Fruit fly (Drosophila melanogaster) whole organism, wandering third instar larva: ENCODE measurements around the gene CG17982.

Experiments used
- CG32264 ChIP-seq: fragments of 200-800 bp; sonication (Bioruptor generic); optimal IDR thresholded peaks from 2 replicates; lab custom pipeline; 2016; ENCODE audit warnings: missing biosample characterization, missing genetic modification characterization
- CrebA ChIP-seq: fragments of 200-800 bp; sonication (Bioruptor generic); optimal IDR thresholded peaks from 2 replicates; lab custom pipeline; 2016; ENCODE audit warnings: missing biosample characterization, mild to moderate bottlenecking, missing genetic modification characterization, borderline replicate concordance
- Dif ChIP-seq: fragments of 200-275, 200-300 bp; sonication (Bioruptor generic); optimal IDR thresholded peaks from 2 replicates; lab custom pipeline; 2018; ENCODE audit warnings: missing biosample characterization, missing genetic modification characterization; ENCODE audit not compliant: partially characterized antibody
- Sp1 ChIP-seq: fragments of 200-800 bp; sonication (Bioruptor generic); optimal IDR thresholded peaks from 3 replicates; lab custom pipeline; 2019; ENCODE audit warnings: missing biosample characterization, mild to moderate bottlenecking, missing genetic modification characterization, moderate library complexity
- dsf ChIP-seq: sonication (Bioruptor generic); optimal IDR thresholded peaks from 2 replicates; lab custom pipeline; 2016; ENCODE audit warnings: missing biosample characterization, missing genetic modification characterization, borderline replicate concordance
- foxo ChIP-seq, 2 experiments: fragments of 200-800 bp; sonication (Bioruptor generic); optimal IDR thresholded peaks; 2 replicates in 1 of 2; 3 replicates in 1 of 2; lab custom pipeline; 2016 to 2017; ENCODE audit warnings: missing biosample characterization in 2 of 2, missing genetic modification characterization in 2 of 2
- h ChIP-seq: fragments of 200-800 bp; sonication (Bioruptor generic); optimal IDR thresholded peaks from 3 replicates; lab custom pipeline; 2016; ENCODE audit warnings: missing biosample characterization, mild to moderate bottlenecking, missing genetic modification characterization
- jim ChIP-seq: fragments of 175-275, 200-325 bp; sonication (Bioruptor generic); optimal IDR thresholded peaks from 2 replicates; lab custom pipeline; 2016; ENCODE audit warnings: missing biosample characterization, mild to moderate bottlenecking, missing genetic modification characterization
- pan ChIP-seq: fragments of >200 bp; optimal IDR thresholded peaks from 2 replicates; lab custom pipeline; 2017
- psq ChIP-seq: fragments of 200-800 bp; sonication (Bioruptor generic); optimal IDR thresholded peaks from 3 replicates; lab custom pipeline; 2017; ENCODE audit warnings: missing biosample characterization, mild to moderate bottlenecking, missing genetic modification characterization, moderate library complexity
- rgr ChIP-seq: fragments of 200-800 bp; sonication (Bioruptor generic); optimal IDR thresholded peaks from 3 replicates; lab custom pipeline; 2016; ENCODE audit warnings: missing biosample characterization, mild to moderate bottlenecking, missing genetic modification characterization
- sv ChIP-seq: fragments of 200-800 bp; sonication (Bioruptor generic); optimal IDR thresholded peaks from 3 replicates; lab custom pipeline; 2016; ENCODE audit warnings: missing biosample characterization, missing genetic modification characterization

DNA sequence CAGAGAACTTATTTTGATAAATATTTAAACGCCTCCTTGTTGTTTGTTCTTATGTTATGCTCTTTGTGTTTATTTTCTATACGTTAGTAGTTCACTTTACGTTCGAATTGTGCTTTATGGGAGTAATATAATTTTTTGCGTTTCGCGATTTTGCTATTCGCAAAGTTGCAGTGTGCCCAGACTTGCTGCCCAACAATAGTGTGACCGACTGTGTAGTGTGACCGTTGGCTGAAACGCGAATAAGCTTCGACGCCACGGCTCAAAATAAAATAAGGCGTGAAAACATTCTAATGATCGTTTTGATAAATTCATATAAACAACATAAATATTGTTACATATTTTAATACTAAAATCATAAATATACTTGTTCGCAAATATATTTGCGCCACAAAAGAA is 1.6 kb downstream of the CG17982 start, which contains the start of gene Smox:
- no peak for TF ChIP-seq foxo (GFP tag; optimal IDR thresholded peaks at IDR 0.05; lab: Kevin White, UChicago)
- TF ChIP-seq psq (GFP tag; lab: Kevin White, UChicago): no peak
- no peak for TF ChIP-seq Sp1
- TF ChIP-seq Dif (GFP tag; lab: Kevin White, UChicago): no peak
- TF ChIP-seq sv (GFP tag; lab: Kevin White, UChicago): no peak
- no peak for TF ChIP-seq CrebA (GFP tag; lab: Kevin White, UChicago)
- no peak for TF ChIP-seq CG32264 (GFP tag; lab: Kevin White, UChicago)
- TF ChIP-seq h (GFP tag; lab: Kevin White, UChicago): no peak
- TF ChIP-seq dsf: no peak
- no peak for TF ChIP-seq pan (lab: Kevin White, UChicago)
- no peak for TF ChIP-seq rgr
- no peak for TF ChIP-seq jim
